Worm (Caenorhabditis elegans) whole organism, young adult: ENCODE measurements around the gene rab-39.

Experiments used
- B0336.3 ChIP-seq: fragments of 200-800 bp; sonication (Bioruptor generic); IDR thresholded peaks from 2 replicates; pipeline ENCODE4 v1.3.6; 2022; ENCODE audit warnings: missing genetic modification characterization, missing compliant biosample characterization
- F39B2.1 ChIP-seq: fragments of 200-800 bp; sonication (Bioruptor generic); IDR thresholded peaks from 2 replicates; pipeline ENCODE4 v1.3.6; 2022; ENCODE audit warnings: missing genetic modification reagents, missing genetic modification characterization, missing compliant biosample characterization
- bed-1 ChIP-seq: fragments of 200-800 bp; sonication (Bioruptor generic); IDR thresholded peaks from 2 replicates; pipeline ENCODE4 v1.3.6; 2022; ENCODE audit warnings: missing genetic modification reagents, missing genetic modification characterization, missing compliant biosample characterization
- egrh-3 ChIP-seq: fragments of 200-800 bp; sonication (Bioruptor generic); IDR thresholded peaks from 2 replicates; pipeline ENCODE4 v1.3.6; 2022; ENCODE audit warnings: missing genetic modification reagents, missing genetic modification characterization, missing compliant biosample characterization
- hmg-1.2 ChIP-seq: fragments of 200-800 bp; sonication (Bioruptor generic); IDR thresholded peaks from 2 replicates; pipeline ENCODE4 v1.3.6; 2022; ENCODE audit warnings: missing genetic modification reagents, missing genetic modification characterization, missing compliant biosample characterization
- madf-8 ChIP-seq: fragments of 200-800 bp; sonication (Bioruptor generic); conservative IDR thresholded peaks from 2 replicates; pipeline ENCODE4 v1.3.6; 2022; ENCODE audit warnings: missing genetic modification reagents, missing genetic modification characterization, missing compliant biosample characterization
- nhr-179 ChIP-seq: sonication (generic microtip); optimal IDR thresholded peaks from 2 replicates; lab custom pipeline; 2016; ENCODE audit warnings: mild to moderate bottlenecking, missing genetic modification characterization, missing compliant biosample characterization
- rec-8 ChIP-seq, 2 experiments: sonication (generic microtip); optimal IDR thresholded peaks; 2 replicates each; lab custom pipeline; 2016; ENCODE audit warnings: mild to moderate bottlenecking in 2 of 2, missing genetic modification characterization in 2 of 2, missing genetic modification reagents in 2 of 2, missing genotype in 2 of 2, missing biosample characterization in 1 of 2, missing compliant biosample characterization in 1 of 2, moderate library complexity in 1 of 2
- rpc-1 ChIP-seq, 2 experiments: fragments of 150-350 bp in 1 of 2; sonication (generic microtip) in 1 of 2; optimal IDR thresholded peaks; 2 replicates each; lab custom pipeline; 2014 to 2018; ENCODE audit warnings: missing biosample characterization in 1 of 2, missing genetic modification characterization in 1 of 2, missing genetic modification reagents in 1 of 2, missing genotype in 1 of 2
- snpc-1.3 ChIP-seq: sonication (generic microtip); optimal IDR thresholded peaks from 2 replicates; lab custom pipeline; 2017; ENCODE audit warnings: missing genetic modification characterization, mild to moderate bottlenecking, missing compliant biosample characterization, antibody characterized with exemption, moderate library complexity, missing genotype, missing genetic modification reagents; ENCODE audit not compliant: insufficient read depth
- snpc-4 ChIP-seq, 5 experiments: fragments of 150-350 bp in 1 of 5; sonication (generic microtip) in 4 of 5; optimal IDR thresholded peaks; 2 replicates each; lab custom pipeline; 2014 to 2018; ENCODE audit warnings: missing genetic modification characterization in 5 of 5, missing biosample characterization in 3 of 5, antibody characterized with exemption in 2 of 5, mild to moderate bottlenecking in 2 of 5, missing compliant biosample characterization in 2 of 5, missing genotype in 2 of 5, moderate library complexity in 2 of 5, missing genetic modification reagents in 1 of 5
- tbx-9 ChIP-seq: sonication (generic microtip); optimal IDR thresholded peaks from 2 replicates; lab custom pipeline; 2016; ENCODE audit warnings: borderline replicate concordance, missing genetic modification characterization, inconsistent platforms, missing compliant biosample characterization
- zim-3 ChIP-seq: sonication (generic microtip); optimal IDR thresholded peaks from 2 replicates; lab custom pipeline; 2017; ENCODE audit warnings: mild to moderate bottlenecking, missing genetic modification characterization, moderate library complexity, missing compliant biosample characterization

- TF ChIP-seq madf-8 (GFP tag; lab: Robert Waterston, UW): no peak
- no peak for TF ChIP-seq egrh-3 (GFP tag; lab: Robert Waterston, UW)
- no peak for TF ChIP-seq B0336.3 (GFP tag; lab: Robert Waterston, UW)
- TF ChIP-seq rec-8 (tag; optimal IDR thresholded peaks at IDR 0.05; lab: Kevin White, UChicago): no peak
- no peak for TF ChIP-seq rpc-1 (optimal IDR thresholded peaks at IDR 0.05; lab: Kevin White, UChicago)
- TF ChIP-seq rpc-1 (tag; optimal IDR thresholded peaks at IDR 0.05; lab: Kevin White, UChicago): no peak
- no peak for TF ChIP-seq F39B2.1 (GFP tag; lab: Robert Waterston, UW)
- TF ChIP-seq snpc-4 (GFP tag; optimal IDR thresholded peaks at IDR 0.05; lab: Kevin White, UChicago): no peak
- TF ChIP-seq snpc-4 (tag; optimal IDR thresholded peaks at IDR 0.05; lab: Kevin White, UChicago): no peak
- no peak for TF ChIP-seq nhr-179 (tag; lab: Kevin White, UChicago)
- TF ChIP-seq snpc-1.3: no peak
- TF ChIP-seq bed-1 (GFP tag; lab: Robert Waterston, UW): no peak
- no peak for TF ChIP-seq tbx-9
- no peak for TF ChIP-seq zim-3 (tag; lab: Kevin White, UChicago)
- no peak for TF ChIP-seq hmg-1.2 (GFP tag; lab: Robert Waterston, UW)
Measured at ce11 chrII:9295678-9296077, 27.0 kb downstream of the rab-39 start, which contains the start of gene C01G6.9.
